Fruit fly (Drosophila melanogaster) whole organism, embryonic: ENCODE data around the gene Psa.

Experiments
- Blimp-1 ChIP-seq: fragments of 200-800 bp; sonication (Bioruptor generic); optimal IDR thresholded peaks from 3 replicates; lab custom pipeline; 2018; ENCODE audit warnings: missing biosample characterization, missing genetic modification characterization, mild to moderate bottlenecking, moderate library complexity, missing genetic modification reagents
- CG11247 ChIP-seq: fragments of 200-800 bp; sonication (Bioruptor generic); IDR thresholded peaks from 2 replicates; pipeline ENCODE4 v1.3.6; 2022; ENCODE audit warnings: missing biosample characterization, missing genetic modification characterization
- CG2875 ChIP-seq: fragments of 200-800 bp; sonication (Bioruptor generic); optimal IDR thresholded peaks from 2 replicates; lab custom pipeline; 2017; ENCODE audit warnings: missing biosample characterization, mild to moderate bottlenecking, missing genetic modification characterization, missing genetic modification reagents
- CG32532 ChIP-seq: fragments of 200-800 bp; sonication (Bioruptor generic); IDR thresholded peaks from 2 replicates; pipeline ENCODE4 v1.3.6; 2022; ENCODE audit warnings: missing biosample characterization, missing genetic modification characterization
- CG33557 ChIP-seq: fragments of 200-800 bp; sonication (Bioruptor generic); optimal IDR thresholded peaks from 2 replicates; lab custom pipeline; 2019; ENCODE audit warnings: missing biosample characterization, mild to moderate bottlenecking, missing genetic modification characterization, moderate library complexity
- CG3726 ChIP-seq: fragments of 200-800 bp; sonication (Bioruptor generic); IDR thresholded peaks from 3 replicates; pipeline ENCODE4, ENCODE4 v1.3.6; 2022; ENCODE audit warnings: missing biosample characterization, missing genetic modification characterization
- CG4404 ChIP-seq: fragments of 200-800 bp; sonication (Bioruptor generic); IDR thresholded peaks from 2 replicates; pipeline ENCODE4 v1.3.6; 2022; ENCODE audit warnings: missing biosample characterization, missing genetic modification characterization
- CG4820 ChIP-seq: fragments of 200-800 bp; sonication (Bioruptor generic); optimal IDR thresholded peaks from 3 replicates; lab custom pipeline; 2016; ENCODE audit warnings: missing biosample characterization, missing genetic modification characterization
- CG7745 ChIP-seq: fragments of 200-800 bp; sonication (Bioruptor generic); optimal IDR thresholded peaks from 2 replicates; lab custom pipeline; 2018; ENCODE audit warnings: missing biosample characterization, mild to moderate bottlenecking, missing genetic modification characterization, moderate library complexity
- CG8388 ChIP-seq: fragments of 200-800 bp; sonication (Bioruptor generic); optimal IDR thresholded peaks from 2 replicates; lab custom pipeline; 2019; ENCODE audit warnings: missing biosample characterization, mild to moderate bottlenecking, missing genetic modification characterization, moderate library complexity
- CG8924 ChIP-seq: fragments of 200-800 bp; optimal IDR thresholded peaks from 3 replicates; lab custom pipeline; 2019; ENCODE audit warnings: missing biosample characterization, mild to moderate bottlenecking, missing genetic modification characterization, moderate library complexity
- D19B ChIP-seq: fragments of 200-800 bp; sonication (Bioruptor generic); optimal IDR thresholded peaks from 2 replicates; lab custom pipeline; 2017; ENCODE audit warnings: missing biosample characterization, mild to moderate bottlenecking, missing genetic modification characterization
- Drgx ChIP-seq: fragments of 200-800 bp; sonication (Bioruptor generic); IDR thresholded peaks from 2 replicates; pipeline ENCODE4 v1.3.6; 2022; ENCODE audit warnings: missing biosample characterization, missing genetic modification characterization
- E2f2 ChIP-seq: fragments of 200-800 bp; sonication (Bioruptor generic); IDR thresholded peaks from 2 replicates; pipeline ENCODE4 v1.3.6; 2022; ENCODE audit warnings: missing biosample characterization, missing genetic modification characterization
- HmgD ChIP-seq: fragments of 200-800 bp; sonication (Bioruptor generic); optimal IDR thresholded peaks from 3 replicates; lab custom pipeline; 2016; ENCODE audit warnings: missing biosample characterization, missing genetic modification characterization
- Hmx ChIP-seq: fragments of 200-800 bp; sonication (Bioruptor generic); optimal IDR thresholded peaks from 2 replicates; lab custom pipeline; 2016; ENCODE audit warnings: missing biosample characterization, missing genetic modification characterization
- Lim3 ChIP-seq: fragments of 200-800 bp; sonication (Bioruptor generic); IDR thresholded peaks from 2 replicates; pipeline ENCODE4 v1.3.6; 2022; ENCODE audit warnings: missing biosample characterization, missing genetic modification characterization
- MESR4 ChIP-seq: fragments of 200-800 bp; sonication (Bioruptor generic); optimal IDR thresholded peaks from 2 replicates; lab custom pipeline; 2018; ENCODE audit warnings: missing biosample characterization, mild to moderate bottlenecking, missing genetic modification characterization, moderate library complexity
- MTF-1 ChIP-seq: fragments of 200-800 bp; sonication (Bioruptor generic); optimal IDR thresholded peaks from 2 replicates; lab custom pipeline; 2018; ENCODE audit warnings: missing biosample characterization, mild to moderate bottlenecking, missing genetic modification characterization, borderline replicate concordance
- NC2β ChIP-seq: fragments of 200-800 bp; sonication (Bioruptor generic); optimal IDR thresholded peaks from 2 replicates; lab custom pipeline; 2016; ENCODE audit warnings: missing biosample characterization, missing genetic modification characterization
- NFAT ChIP-seq: fragments of 200-800 bp; sonication (Bioruptor generic); IDR thresholded peaks from 2 replicates; pipeline ENCODE4 v1.3.6; 2022; ENCODE audit warnings: missing biosample characterization, missing genetic modification characterization
- Ptx1 ChIP-seq: fragments of 200-800 bp; sonication (Bioruptor generic); IDR thresholded peaks from 2 replicates; pipeline ENCODE4 v1.3.6; 2022; ENCODE audit warnings: missing biosample characterization, missing genetic modification characterization
- TFAM ChIP-seq: fragments of 200-800 bp; sonication (Bioruptor generic); optimal IDR thresholded peaks from 2 replicates; lab custom pipeline; 2017; ENCODE audit warnings: missing biosample characterization, missing genetic modification characterization, inconsistent platforms
- amos ChIP-seq: fragments of 200-800 bp; sonication (Bioruptor generic); IDR thresholded peaks from 2 replicates; pipeline ENCODE4 v1.3.6; 2022; ENCODE audit warnings: missing biosample characterization, missing genetic modification characterization; ENCODE audit not compliant: partially characterized antibody
- ap ChIP-seq: fragments of 200-800 bp; sonication (Bioruptor generic); IDR thresholded peaks from 2 replicates; pipeline ENCODE4 v1.3.6; 2022; ENCODE audit warnings: missing biosample characterization, missing genetic modification characterization
- bbx ChIP-seq: fragments of 200-800 bp; sonication (Bioruptor generic); IDR thresholded peaks from 2 replicates; pipeline ENCODE4 v1.3.6; 2022; ENCODE audit warnings: missing biosample characterization, missing genetic modification characterization; ENCODE audit not compliant: partially characterized antibody
- bsh ChIP-seq, 2 experiments: fragments of 200-800 bp; sonication (Bioruptor generic); optimal IDR thresholded peaks; 2 replicates each; lab custom pipeline; 2017 to 2018; ENCODE audit warnings: mild to moderate bottlenecking in 2 of 2, missing biosample characterization in 2 of 2, missing genetic modification characterization in 2 of 2, moderate library complexity in 1 of 2
- chinmo ChIP-seq: fragments of 200-800 bp; sonication (Bioruptor generic); IDR thresholded peaks from 4 replicates; pipeline ENCODE4 v1.3.6; 2022; ENCODE audit warnings: missing biosample characterization, missing genetic modification characterization; ENCODE audit not compliant: partially characterized antibody
- ci ChIP-seq: fragments of 200-800 bp; sonication (Bioruptor generic); IDR thresholded peaks from 3 replicates; pipeline ENCODE4 v1.3.6; 2022; ENCODE audit warnings: missing biosample characterization, missing genetic modification characterization
- corto ChIP-seq: fragments of 200-800 bp; sonication (Bioruptor generic); optimal IDR thresholded peaks from 2 replicates; lab custom pipeline; 2016; ENCODE audit warnings: missing biosample characterization, mild to moderate bottlenecking, missing genetic modification characterization, moderate library complexity
- cwo ChIP-seq: fragments of 200-800 bp; sonication (Bioruptor generic); optimal IDR thresholded peaks from 3 replicates; lab custom pipeline; 2017; ENCODE audit warnings: missing biosample characterization, missing genetic modification characterization, mild to moderate bottlenecking, moderate library complexity, missing genetic modification reagents
- danr ChIP-seq: fragments of 200-800 bp; sonication (Bioruptor generic); IDR thresholded peaks from 2 replicates; pipeline ENCODE4 v1.3.6; 2022; ENCODE audit warnings: missing biosample characterization, missing genetic modification characterization
- dysf ChIP-seq: fragments of 200-800 bp; sonication (Bioruptor generic); IDR thresholded peaks from 3 replicates; pipeline ENCODE4 v1.3.6; 2022; ENCODE audit warnings: missing biosample characterization, missing genetic modification characterization
- grn ChIP-seq: fragments of 200-800 bp; sonication (Bioruptor generic); optimal IDR thresholded peaks from 3 replicates; lab custom pipeline; 2017; ENCODE audit warnings: missing biosample characterization, missing genetic modification characterization
- ken ChIP-seq: fragments of 200-800 bp; sonication (Bioruptor generic); IDR thresholded peaks from 3 replicates; pipeline ENCODE4 v1.3.6; 2022; ENCODE audit warnings: missing biosample characterization, missing genetic modification characterization
- luna ChIP-seq: fragments of 200-800 bp; sonication (Bioruptor generic); optimal IDR thresholded peaks from 2 replicates; lab custom pipeline; 2016; ENCODE audit warnings: missing biosample characterization, missing genetic modification characterization
- pfk ChIP-seq: fragments of 200-800 bp; sonication (Bioruptor generic); optimal IDR thresholded peaks from 2 replicates; lab custom pipeline; 2018; ENCODE audit warnings: missing biosample characterization, mild to moderate bottlenecking, missing genetic modification characterization, moderate library complexity
- phol ChIP-seq: fragments of 200-800 bp; sonication (Bioruptor generic); optimal IDR thresholded peaks from 3 replicates; lab custom pipeline; 2018; ENCODE audit warnings: missing biosample characterization, mild to moderate bottlenecking, missing genetic modification characterization, moderate library complexity
- ro ChIP-seq: fragments of 200-800 bp; sonication (Bioruptor generic); IDR thresholded peaks from 2 replicates; pipeline ENCODE4 v1.3.6; 2022; ENCODE audit warnings: missing biosample characterization, missing genetic modification characterization
- sima ChIP-seq: fragments of 200-800 bp; sonication (Bioruptor generic); optimal IDR thresholded peaks from 2 replicates; lab custom pipeline; 2016; ENCODE audit warnings: missing biosample characterization, missing genetic modification characterization
- slp2 ChIP-seq: fragments of 200-800 bp; sonication (Bioruptor generic); optimal IDR thresholded peaks from 2 replicates; lab custom pipeline; 2016; ENCODE audit warnings: missing biosample characterization, missing genetic modification characterization
- ssp ChIP-seq: fragments of 200-800 bp; sonication (Bioruptor generic); IDR thresholded peaks from 2 replicates; pipeline ENCODE4 v1.3.6; 2022; ENCODE audit warnings: missing biosample characterization, missing genetic modification characterization
- tgo ChIP-seq: fragments of 200-800 bp; sonication (Bioruptor generic); IDR thresholded peaks from 3 replicates; pipeline ENCODE4 v1.3.6; 2022; ENCODE audit warnings: missing biosample characterization, missing genetic modification characterization
- tll ChIP-seq, 2 experiments: fragments of 200-800 bp in 1 of 2; fragments of >200 bp in 1 of 2; sonication (Bioruptor generic) in 1 of 2; optimal IDR thresholded peaks; 2 replicates each; lab custom pipeline; 2017 to 2019; ENCODE audit warnings: missing biosample characterization in 2 of 2, missing genetic modification characterization in 2 of 2, mild to moderate bottlenecking in 1 of 2, moderate library complexity in 1 of 2
- usp ChIP-seq: fragments of >200 bp; optimal IDR thresholded peaks from 2 replicates; lab custom pipeline; 2017; ENCODE audit warnings: missing biosample characterization, missing genetic modification characterization
- vvl ChIP-seq: fragments of 200-800 bp; sonication (Bioruptor generic); IDR thresholded peaks from 2 replicates; pipeline ENCODE4 v1.3.6; 2022; ENCODE audit warnings: missing biosample characterization, missing genetic modification characterization
- zen ChIP-seq: fragments of 200-800 bp; sonication (Bioruptor generic); optimal IDR thresholded peaks from 3 replicates; lab custom pipeline; 2018; ENCODE audit warnings: missing biosample characterization, mild to moderate bottlenecking, missing genetic modification characterization, moderate library complexity
- zen2 ChIP-seq: fragments of 200-800 bp; sonication (Bioruptor generic); IDR thresholded peaks from 3 replicates; pipeline ENCODE4 v1.3.6; 2022; ENCODE audit warnings: missing biosample characterization, missing genetic modification characterization; ENCODE audit not compliant: partially characterized antibody

Gene Psa

DNA sequence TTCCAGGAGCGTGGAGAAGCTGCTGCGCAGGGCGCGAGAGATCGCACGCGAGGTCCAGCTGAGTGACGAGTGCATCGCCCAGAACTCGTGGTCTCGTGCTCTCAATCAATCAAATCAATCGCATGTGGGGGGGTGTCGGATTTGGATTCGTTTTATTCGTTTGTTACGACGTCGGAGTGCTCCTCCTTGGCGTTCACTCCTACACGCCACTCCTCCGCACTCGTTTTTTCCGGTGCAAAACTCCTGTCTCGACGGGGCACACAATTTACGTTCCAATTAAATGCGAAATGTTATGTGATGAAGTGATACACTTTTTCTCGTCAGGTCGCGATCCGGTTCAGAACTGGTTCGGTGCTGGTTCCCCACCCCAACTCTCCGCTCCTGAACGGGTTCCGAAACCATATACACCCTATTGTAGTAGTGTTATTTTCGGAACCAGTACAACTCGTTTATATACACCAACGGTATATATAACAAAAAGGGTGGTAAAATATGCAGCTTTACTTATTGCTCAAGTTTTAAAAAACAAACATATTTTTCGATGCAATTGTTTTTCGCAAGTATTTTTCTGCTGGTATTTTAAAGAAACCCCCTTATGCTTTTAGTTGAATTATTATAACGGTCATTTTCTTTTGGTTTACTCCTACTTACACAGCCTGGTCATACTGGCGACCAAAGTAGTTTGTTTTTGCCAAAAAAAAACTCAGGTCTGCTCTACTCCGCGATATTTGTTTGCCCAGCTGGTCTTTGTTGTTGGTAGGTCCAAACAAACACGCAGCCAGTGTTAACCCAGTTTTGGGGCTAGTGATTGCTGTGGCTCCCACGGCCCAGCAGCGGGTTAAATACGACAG is 34.1 kb downstream of the Psa start, which contains the start of the genes CG12091 and pns (continued):
- TF ChIP-seq chinmo (GFP tag; lab: Robert Waterston, UW) (0 out of 4 replicates have a peak, but pooled peaks have one; percentile 21), Blimp-1 (peak; percentile 65), MTF-1 (GFP tag; lab: Kevin White, UChicago) (no peak), CG4404 (GFP tag; lab: Robert Waterston, UW) (no peak), corto (GFP tag; lab: Kevin White, UChicago) (no peak), CG8924 (tag; lab: Kevin White, UChicago) (peak; percentile 79), zen (tag; lab: Kevin White, UChicago) (peak; percentile 72), luna (GFP tag; lab: Kevin White, UChicago) (peak; percentile 73), usp (GFP tag; lab: Kevin White, UChicago) (no peak), D19B (GFP tag; lab: Kevin White, UChicago) (peak; percentile 23), CG3726 (GFP tag; lab: Robert Waterston, UW) (no peak), Ptx1 (GFP tag; lab: Robert Waterston, UW) (peak; percentile 59), ro (GFP tag; lab: Robert Waterston, UW) (no peak), danr (no peak), E2f2 (GFP tag; lab: Robert Waterston, UW) (peak; percentile 47; the same call in 1 of the 2 replicates), CG32532 (peak; percentile 78), ci (GFP tag; lab: Robert Waterston, UW) (peak; percentile 80), Hmx (GFP tag; lab: Kevin White, UChicago) (peak; percentile 38), cwo (GFP tag; lab: Kevin White, UChicago) (peak; percentile 69), CG7745 (peak; percentile 3), TFAM (GFP tag; lab: Kevin White, UChicago) (no peak), CG4820 (GFP tag; lab: Kevin White, UChicago) (peak; percentile 60), Drgx (GFP tag; lab: Robert Waterston, UW) (no peak), NC2β (GFP tag; lab: Kevin White, UChicago) (peak; percentile 56), dysf (GFP tag; lab: Robert Waterston, UW) (peak; percentile 59; the same call in 2 of the 3 replicates), CG11247 (GFP tag; lab: Robert Waterston, UW) (peak; percentile 29; the same call in 1 of the 2 replicates), grn (GFP tag; lab: Kevin White, UChicago) (peak; percentile 37), amos (GFP tag; lab: Robert Waterston, UW) (peak; percentile 73; the same call in 1 of the 2 replicates), CG2875 (peak; percentile 44), tgo (peak; percentile 56; the same call in 2 of the 3 replicates), CG8388 (peak; percentile 42), MESR4 (GFP tag; lab: Kevin White, UChicago) (peak; percentile 93), NFAT (GFP tag; lab: Robert Waterston, UW) (peak; percentile 54), ssp (GFP tag; lab: Robert Waterston, UW) (peak; percentile 71), ap (GFP tag; lab: Robert Waterston, UW) (peak; percentile 51; the same call in 1 of the 2 replicates), tll (GFP tag; optimal IDR thresholded peaks at IDR 0.05; lab: Kevin White, UChicago) (no peak), HmgD (GFP tag; lab: Kevin White, UChicago) (no peak), slp2 (GFP tag; lab: Kevin White, UChicago) (peak; percentile 37), vvl (peak; percentile 59), CG33557 (GFP tag; lab: Kevin White, UChicago) (peak; percentile 55), Lim3 (GFP tag; lab: Robert Waterston, UW) (no peak), bsh (GFP tag; optimal IDR thresholded peaks at IDR 0.05; lab: Kevin White, UChicago) (peak in 1 of 2 experiments; percentile 56), zen2 (GFP tag; lab: Robert Waterston, UW) (no peak; the same call in 2 of the 3 replicates), bbx (GFP tag; lab: Robert Waterston, UW) (peak; percentile 27), ken (GFP tag; lab: Robert Waterston, UW) (0 out of 3 replicates have a peak, but pooled peaks have one; percentile 31), phol (peak; percentile 82), sima (GFP tag; lab: Kevin White, UChicago) (peak; percentile 40), pfk (peak; percentile 11)
